Fruit fly (Drosophila melanogaster) whole organism, embryonic: Measurements from ENCODE around the gene Hsp67Ba.

Source experiments
- Tbp ChIP-seq: fragments of >200 bp; optimal IDR thresholded peaks from 2 replicates; lab custom pipeline; 2018; ENCODE audit warnings: missing biosample characterization, missing genetic modification characterization
- z ChIP-seq: fragments of 200-800 bp; sonication (Bioruptor generic); IDR thresholded peaks from 3 replicates; pipeline ENCODE4 v1.3.6; 2022; ENCODE audit warnings: missing biosample characterization, missing genetic modification characterization

DNA sequence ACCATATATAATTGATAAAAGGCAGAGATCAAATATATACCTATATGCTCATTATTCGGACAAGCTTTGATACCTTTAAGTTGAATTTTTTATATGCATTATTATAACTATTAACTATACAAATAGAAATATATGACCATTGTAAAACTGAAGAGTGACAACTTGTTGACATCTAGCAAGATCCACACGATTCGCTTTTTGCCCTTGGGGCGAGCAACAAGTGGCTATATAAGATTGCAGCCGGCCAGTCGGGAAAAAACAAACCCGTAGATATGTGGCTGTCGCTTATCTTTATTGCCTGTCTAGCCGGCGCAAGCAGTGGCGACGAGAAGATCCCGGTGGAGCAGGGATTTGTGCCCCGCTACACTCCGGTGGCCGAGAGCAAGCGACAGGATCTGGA lies 17.4 kb downstream of the Hsp67Ba start, which contains the start of gene CG34456:
- TF ChIP-seq Tbp (GFP tag; lab: Kevin White, UChicago) = no peak
- TF ChIP-seq z (GFP tag; lab: Robert Waterston, UW) = no peak
